Worm (Caenorhabditis elegans): ENCODE data around the gene pis-1.
A peak's percentile ranks its signal among the peaks of the same experiment; 100 is the strongest.

pis-1 gene

DNA sequence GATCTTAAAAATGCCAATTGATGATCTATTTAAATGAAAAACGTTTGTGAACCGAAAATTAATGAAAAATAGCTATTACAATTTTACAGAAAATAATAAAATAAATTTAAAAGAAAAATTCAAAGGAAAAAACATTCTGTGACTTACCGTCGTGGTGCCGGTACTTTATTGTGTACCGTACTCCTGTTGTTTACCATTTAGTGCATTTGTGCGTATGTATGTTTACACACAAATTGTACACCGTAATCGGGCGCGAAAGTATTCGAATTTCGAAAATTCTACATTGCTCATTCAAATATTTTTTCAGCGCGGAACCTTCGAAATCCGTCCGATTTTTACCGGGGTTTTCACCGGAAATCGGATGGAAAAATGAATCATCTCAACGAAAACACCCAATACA, 18.4 kb downstream of the pis-1 start, which contains the start of gene T13F2.6:
Gene T13F2.6, plus strand, starts transcription at position 306 of the 400 bp plus-strand sequence.
- TF ChIP-seq Y79H2A.3 (GFP tag; conservative IDR thresholded peaks at IDR 0.05) (0 out of 2 replicates have a peak, but pooled peaks have one; percentile 73), ceh-100 (GFP tag; IDR thresholded peaks at IDR 0.05) (peak; percentile 56), snpc-1.3 (tag; optimal IDR thresholded peaks at IDR 0.05; ENCODE audit: insufficient read depth) (peak; percentile 91), unc-62 (GFP tag; optimal IDR thresholded peaks at IDR 0.05) (no peak), lin-35 (GFP tag; optimal IDR thresholded peaks at IDR 0.05) (peak in 1 of 3 experiments; percentile 51), dpl-1 (GFP tag; optimal IDR thresholded peaks at IDR 0.05) (peak; percentile 79), tbp1 (GFP tag; optimal IDR thresholded peaks at IDR 0.05) (peak; percentile 71), F23B12.7 (tag; optimal IDR thresholded peaks at IDR 0.05; ENCODE audit: insufficient read depth) (peak; percentile 51), tlf-1 (GFP tag; optimal IDR thresholded peaks at IDR 0.05) (peak; percentile 83), lin-54 (GFP tag; optimal IDR thresholded peaks at IDR 0.05) (peak; percentile 93), ztf-28 (GFP tag; IDR thresholded peaks at IDR 0.05) (no peak), attf-3 (GFP tag; conservative IDR thresholded peaks at IDR 0.05) (peak; percentile 65), pha-4 (tag; optimal IDR thresholded peaks at IDR 0.05) (no peak), snpc-4 (GFP tag; optimal IDR thresholded peaks at IDR 0.05) (peak; percentile 74), snpc-4 (tag; optimal IDR thresholded peaks at IDR 0.05) (peak; percentile 9 to 83 (median 62)), ceh-79 (tag; optimal IDR thresholded peaks at IDR 0.05) (no peak), B0019.2 (GFP tag; conservative IDR thresholded peaks at IDR 0.05) (peak; percentile 91), F57C9.4 (tag; optimal IDR thresholded peaks at IDR 0.05) (no peak), xnd-1 (tag; optimal IDR thresholded peaks at IDR 0.05) (peak; percentile 76), snpc-3.4 (tag; optimal IDR thresholded peaks at IDR 0.05) (peak; percentile 80), attf-6 (GFP tag; IDR thresholded peaks at IDR 0.05) (peak; percentile 77), rcor-1 (GFP tag; IDR thresholded peaks at IDR 0.05) (peak; percentile 88), athp-1 (tag; optimal IDR thresholded peaks at IDR 0.05) (peak; percentile 65), mel-28 (tag; optimal IDR thresholded peaks at IDR 0.05; ENCODE audit: borderline replicate concordance) (no peak), tbx-9 (tag; optimal IDR thresholded peaks at IDR 0.05; ENCODE audit: borderline replicate concordance) (no peak), F33H1.4 (GFP tag; IDR thresholded peaks at IDR 0.05) (peak; percentile 80), efl-1 (GFP tag; optimal IDR thresholded peaks at IDR 0.05) (peak; percentile 92), D2030.7 (GFP tag; IDR thresholded peaks at IDR 0.05) (peak; percentile 94), F49E8.2 (tag; optimal IDR thresholded peaks at IDR 0.05; ENCODE audit: insufficient read depth) (peak; percentile 92), ceh-91 (GFP tag; IDR thresholded peaks at IDR 0.05) (peak; percentile 93), rpc-1 (optimal IDR thresholded peaks at IDR 0.05) (no peak), rpc-1 (tag; optimal IDR thresholded peaks at IDR 0.05) (no peak), hsf-1 (GFP tag; IDR thresholded peaks at IDR 0.05) (peak; percentile 76), hrde-1 (tag; optimal IDR thresholded peaks at IDR 0.05; ENCODE audit: borderline replicate concordance) (peak; percentile 26), snpc-1.1 (tag; optimal IDR thresholded peaks at IDR 0.05; ENCODE audit: insufficient read depth) (peak; percentile 57), madf-3 (GFP tag; IDR thresholded peaks at IDR 0.05) (peak; percentile 86), him-1 (tag; optimal IDR thresholded peaks at IDR 0.05) (peak; percentile 55), madf-6 (GFP tag; IDR thresholded peaks at IDR 0.05) (peak; percentile 97), ets-4 (GFP tag; optimal IDR thresholded peaks at IDR 0.05) (no peak), ztf-18 (tag; optimal IDR thresholded peaks at IDR 0.05) (no peak), ekl-4 (GFP tag; IDR thresholded peaks at IDR 0.05) (peak; percentile 86), lsl-1 (GFP tag; optimal IDR thresholded peaks at IDR 0.05) (peak; percentile 100), B0336.3 (GFP tag; IDR thresholded peaks at IDR 0.05) (peak; percentile 60; the same call in 1 of the 2 replicates), Y53F4B.3 (GFP tag; IDR thresholded peaks at IDR 0.05) (peak; percentile 82), F37B4.10 (GFP tag; IDR thresholded peaks at IDR 0.05) (no peak), F52B5.7 (tag; optimal IDR thresholded peaks at IDR 0.05) (no peak), cebp-1 (GFP tag; IDR thresholded peaks at IDR 0.05) (no peak), cebp-1 (tag; optimal IDR thresholded peaks at IDR 0.05) (no peak)

Data from whole organism, young adult.